Fruit fly (Drosophila melanogaster): ENCODE measurements around the gene RFeSP.

The RFeSP gene

DNA sequence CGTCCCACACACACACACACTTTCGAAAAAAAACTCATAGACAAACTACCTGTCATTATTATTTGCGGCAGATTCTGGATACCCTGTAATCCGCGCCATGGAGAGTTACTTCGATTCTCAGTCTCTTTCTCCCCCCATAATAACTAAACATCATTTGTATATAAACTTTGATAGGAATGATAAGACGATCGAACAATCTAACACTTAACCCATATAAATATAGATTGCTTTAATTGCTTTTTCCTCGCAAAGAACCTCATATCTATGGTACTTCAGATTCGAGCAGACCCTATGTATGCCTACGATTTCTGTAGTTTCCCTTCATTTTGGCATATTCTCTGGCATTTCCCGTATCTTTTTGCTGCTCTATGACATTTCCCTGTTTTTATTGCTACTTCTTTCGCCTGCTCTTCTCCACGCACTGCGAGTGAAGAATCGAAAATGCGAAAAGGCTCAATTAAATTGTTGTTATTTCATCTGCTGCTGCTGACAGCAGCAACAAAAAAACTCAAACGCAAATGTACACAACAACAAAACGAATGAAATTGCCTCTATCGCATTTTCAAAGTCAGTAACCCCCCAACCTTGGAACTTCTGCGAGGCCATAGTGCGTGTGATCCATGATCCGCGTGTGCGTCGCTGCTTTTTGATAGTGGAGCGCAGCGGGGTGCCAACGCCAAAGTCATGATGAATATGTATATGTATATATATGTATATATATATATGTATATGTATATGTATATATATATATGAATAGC is 20.3 kb upstream of the RFeSP start (continued):
- no peak for TF ChIP-seq tna (GFP tag; IDR thresholded peaks at IDR 0.05; ENCODE audit: partially characterized antibody)
- peak; percentile 64 for TF ChIP-seq HmgD (GFP tag; optimal IDR thresholded peaks at IDR 0.05)
- no peak for TF ChIP-seq onecut (GFP tag; IDR thresholded peaks at IDR 0.05)
- no peak for TF ChIP-seq gt (GFP tag; IDR thresholded peaks at IDR 0.05)
- peak; percentile 61 for TF ChIP-seq CG12391 (tag; optimal IDR thresholded peaks at IDR 0.05)
- peak; percentile 58 for TF ChIP-seq tx (GFP tag; optimal IDR thresholded peaks at IDR 0.05)
- no peak for TF ChIP-seq CG1529 (GFP tag; optimal IDR thresholded peaks at IDR 0.05)
- TF ChIP-seq CG30431 (GFP tag; optimal IDR thresholded peaks at IDR 0.05): peak; percentile 27
- TF ChIP-seq ro (GFP tag; IDR thresholded peaks at IDR 0.05): no peak
- no peak for TF ChIP-seq ci (GFP tag; IDR thresholded peaks at IDR 0.05)
- peak; percentile 26; the same call in 2 of the 3 replicates for TF ChIP-seq zfh1 (GFP tag; IDR thresholded peaks at IDR 0.05)
- TF ChIP-seq pho (GFP tag; optimal IDR thresholded peaks at IDR 0.05): peak; percentile 88
- TF ChIP-seq CG6272 (GFP tag; IDR thresholded peaks at IDR 0.05): peak; percentile 64
- no peak for TF ChIP-seq cg (GFP tag; optimal IDR thresholded peaks at IDR 0.05)
- TF ChIP-seq Hr78 (GFP tag; optimal IDR thresholded peaks at IDR 0.05): no peak
- peak; percentile 90 for TF ChIP-seq lilli (GFP tag; optimal IDR thresholded peaks at IDR 0.05)
- peak; percentile 68 for TF ChIP-seq CG12071 (GFP tag; optimal IDR thresholded peaks at IDR 0.05)
- no peak for TF ChIP-seq fd64A (GFP tag; optimal IDR thresholded peaks at IDR 0.05)
- TF ChIP-seq gfzf (GFP tag; optimal IDR thresholded peaks at IDR 0.05): no peak
- no peak for TF ChIP-seq Doc3 (GFP tag; IDR thresholded peaks at IDR 0.05; ENCODE audit: partially characterized antibody)
- TF ChIP-seq ash1 (GFP tag; optimal IDR thresholded peaks at IDR 0.05): peak; percentile 11
- no peak for TF ChIP-seq Opbp (GFP tag; IDR thresholded peaks at IDR 0.05; ENCODE audit: partially characterized antibody)
- no peak for TF ChIP-seq CG13123 (GFP tag; optimal IDR thresholded peaks at IDR 0.05)
- peak; percentile 36 for TF ChIP-seq CG4820 (GFP tag; optimal IDR thresholded peaks at IDR 0.05)
- TF ChIP-seq nerfin-1 (tag; optimal IDR thresholded peaks at IDR 0.05): no peak
- peak; percentile 54 for TF ChIP-seq CG6813 (GFP tag; optimal IDR thresholded peaks at IDR 0.05)
- TF ChIP-seq dan (GFP tag; IDR thresholded peaks at IDR 0.05): no peak
- TF ChIP-seq D19A (tag; optimal IDR thresholded peaks at IDR 0.05): no peak
- TF ChIP-seq Dp (GFP tag; optimal IDR thresholded peaks at IDR 0.05): no peak
- peak; percentile 73 for TF ChIP-seq klu (GFP tag; IDR thresholded peaks at IDR 0.05)
- TF ChIP-seq E2f1 (GFP tag; IDR thresholded peaks at IDR 0.05): peak; percentile 74
- peak; percentile 59; the same call in 2 of the 3 replicates for TF ChIP-seq so (GFP tag; IDR thresholded peaks at IDR 0.05)
- no peak for TF ChIP-seq CG34224 (GFP tag; IDR thresholded peaks at IDR 0.05; ENCODE audit: partially characterized antibody)
- peak; percentile 86 for TF ChIP-seq CG3847 (GFP tag; IDR thresholded peaks at IDR 0.05)
- TF ChIP-seq ftz-f1 (GFP tag; optimal IDR thresholded peaks at IDR 0.05): peak; percentile 91
- TF ChIP-seq Taf1 (GFP tag; IDR thresholded peaks at IDR 0.05): peak; percentile 91
- peak; percentile 93 for TF ChIP-seq gro (GFP tag; optimal IDR thresholded peaks at IDR 0.05)
- no peak for TF ChIP-seq Spps (tag; optimal IDR thresholded peaks at IDR 0.05)
- no peak; the same call in 1 of the 2 replicates for TF ChIP-seq stc (GFP tag; IDR thresholded peaks at IDR 0.05)
- TF ChIP-seq CG15073 (GFP tag; optimal IDR thresholded peaks at IDR 0.05): no peak
- TF ChIP-seq CG42726 (GFP tag; IDR thresholded peaks at IDR 0.05; ENCODE audit: partially characterized antibody): no peak
- peak; percentile 30 for TF ChIP-seq CG15696 (tag; optimal IDR thresholded peaks at IDR 0.05)
- peak; percentile 62 for TF ChIP-seq CG10543 (GFP tag; optimal IDR thresholded peaks at IDR 0.05)
- no peak for TF ChIP-seq knrl (GFP tag; IDR thresholded peaks at IDR 0.05; ENCODE audit: partially characterized antibody)
- TF ChIP-seq CG9797 (GFP tag; optimal IDR thresholded peaks at IDR 0.05): no peak
- peak; percentile 65 for TF ChIP-seq dmrt99B (tag; optimal IDR thresholded peaks at IDR 0.05)
- peak; percentile 51 for TF ChIP-seq kay (GFP tag; optimal IDR thresholded peaks at IDR 0.05)
- peak; percentile 66; the same call in 1 of the 2 replicates for TF ChIP-seq toy (GFP tag; IDR thresholded peaks at IDR 0.05)
- TF ChIP-seq CG10431 (GFP tag; optimal IDR thresholded peaks at IDR 0.05): no peak

All from whole organism, embryonic.